Worm (Caenorhabditis elegans) whole organism, L2 larva: ENCODE data around the gene glrx-5.

Experiments
- C34F6.9 ChIP-seq: fragments of 150-350 bp; optimal IDR thresholded peaks from 2 replicates; lab custom pipeline; 2014; ENCODE audit warnings: missing biosample characterization, missing genetic modification characterization
- F13H6.1 ChIP-seq: sonication (generic microtip); optimal IDR thresholded peaks from 2 replicates; lab custom pipeline; 2016; ENCODE audit warnings: missing genetic modification characterization, missing compliant biosample characterization
- ZK546.5 ChIP-seq: sonication (generic microtip); optimal IDR thresholded peaks from 2 replicates; lab custom pipeline; 2017; ENCODE audit warnings: missing biosample characterization, missing genetic modification characterization
- alr-1 ChIP-seq: fragments of 150-350 bp; optimal IDR thresholded peaks from 2 replicates; lab custom pipeline; 2014; ENCODE audit warnings: missing biosample characterization, missing genetic modification characterization
- aly-2 ChIP-seq: fragments of 150-350 bp; optimal IDR thresholded peaks from 2 replicates; lab custom pipeline; 2014; ENCODE audit warnings: missing biosample characterization, missing genetic modification characterization
- ama-1 ChIP-seq: fragments of 150-350 bp; optimal IDR thresholded peaks from 2 replicates; lab custom pipeline; 2018; ENCODE audit warnings: inconsistent platforms
- blmp-1 ChIP-seq: sonication (generic microtip); optimal IDR thresholded peaks from 2 replicates; lab custom pipeline; 2017; ENCODE audit warnings: missing genetic modification characterization, mild to moderate bottlenecking, missing compliant biosample characterization, antibody characterized with exemption, moderate library complexity; ENCODE audit not compliant: insufficient read depth
- ceh-16 ChIP-seq: fragments of 150-350 bp; optimal IDR thresholded peaks from 2 replicates; lab custom pipeline; 2014; ENCODE audit warnings: missing biosample characterization, missing genetic modification characterization
- crh-2 ChIP-seq: sonication (generic microtip); optimal IDR thresholded peaks from 2 replicates; lab custom pipeline; 2017; ENCODE audit warnings: missing biosample characterization, missing genetic modification characterization
- egl-27 ChIP-seq: sonication (generic microtip); optimal IDR thresholded peaks from 3 replicates; lab custom pipeline; 2017; ENCODE audit warnings: missing biosample characterization, missing genetic modification reagents, missing genetic modification characterization
- elt-1 ChIP-seq: fragments of 150-350 bp; optimal IDR thresholded peaks from 2 replicates; lab custom pipeline; 2014; ENCODE audit warnings: missing biosample characterization, missing genetic modification characterization
- fos-1 ChIP-seq: fragments of 150-350 bp; optimal IDR thresholded peaks from 2 replicates; lab custom pipeline; 2014; ENCODE audit warnings: missing biosample characterization, missing genetic modification characterization
- gmeb-1 ChIP-seq: fragments of 150-350 bp; optimal IDR thresholded peaks from 2 replicates; lab custom pipeline; 2014; ENCODE audit warnings: missing biosample characterization, missing genetic modification characterization
- lin-11 ChIP-seq: fragments of 150-350 bp; sonication (generic microtip); optimal IDR thresholded peaks from 2 replicates; lab custom pipeline; 2014; ENCODE audit warnings: missing biosample characterization, missing genetic modification characterization, inconsistent platforms, mixed read lengths
- lin-13 ChIP-seq: fragments of 150-350 bp; optimal IDR thresholded peaks from 2 replicates; lab custom pipeline; 2014; ENCODE audit warnings: missing biosample characterization, missing genetic modification reagents, missing genetic modification characterization
- lin-39 ChIP-seq: fragments of 150-350 bp; optimal IDR thresholded peaks from 2 replicates; lab custom pipeline; 2014; ENCODE audit warnings: missing biosample characterization, missing genetic modification reagents, missing genetic modification characterization
- lsy-2 ChIP-seq, 2 experiments: fragments of 150-350 bp in 1 of 2; sonication (generic microtip) in 1 of 2; optimal IDR thresholded peaks; 2 replicates each; lab custom pipeline; 2014 to 2017; ENCODE audit warnings: missing biosample characterization in 2 of 2, missing genetic modification characterization in 2 of 2
- mab-5 ChIP-seq: fragments of 150-350 bp; optimal IDR thresholded peaks from 2 replicates; lab custom pipeline; 2014; ENCODE audit warnings: missing biosample characterization, missing genetic modification characterization
- mbf-1 ChIP-seq: sonication (generic microtip); optimal IDR thresholded peaks from 2 replicates; lab custom pipeline; 2017; ENCODE audit warnings: missing biosample characterization, missing genetic modification characterization
- nhr-10 ChIP-seq: sonication (generic microtip); optimal IDR thresholded peaks from 2 replicates; lab custom pipeline; 2017; ENCODE audit warnings: missing biosample characterization, missing genetic modification characterization
- nhr-12 ChIP-seq: fragments of 150-350 bp; optimal IDR thresholded peaks from 2 replicates; lab custom pipeline; 2014; ENCODE audit warnings: missing biosample characterization, missing genetic modification characterization
- nhr-129 ChIP-seq: fragments of 150-350 bp; optimal IDR thresholded peaks from 2 replicates; lab custom pipeline; 2014; ENCODE audit warnings: missing biosample characterization, missing genetic modification characterization
- nhr-237 ChIP-seq: fragments of 150-350 bp; optimal IDR thresholded peaks from 2 replicates; lab custom pipeline; 2014; ENCODE audit warnings: missing biosample characterization, missing genetic modification characterization
- nhr-25 ChIP-seq: fragments of 150-350 bp; sonication (generic microtip); optimal IDR thresholded peaks from 3 replicates; lab custom pipeline; 2014; ENCODE audit warnings: missing biosample characterization, missing genetic modification characterization
- nhr-6 ChIP-seq: fragments of 150-350 bp; optimal IDR thresholded peaks from 2 replicates; lab custom pipeline; 2014; ENCODE audit warnings: missing biosample characterization, missing genetic modification characterization
- nhr-77 ChIP-seq: fragments of 150-350 bp; optimal IDR thresholded peaks from 2 replicates; lab custom pipeline; 2014; ENCODE audit warnings: missing biosample characterization, missing genetic modification characterization
- sem-4 ChIP-seq: fragments of 150-350 bp; optimal IDR thresholded peaks from 2 replicates; lab custom pipeline; 2014; ENCODE audit warnings: missing biosample characterization, missing genetic modification reagents, missing genetic modification characterization
- skn-1 ChIP-seq: sonication (generic microtip); optimal IDR thresholded peaks from 2 replicates; lab custom pipeline; 2017; ENCODE audit warnings: missing biosample characterization, missing genetic modification characterization
- sma-3 ChIP-seq: sonication (generic microtip); optimal IDR thresholded peaks from 2 replicates; lab custom pipeline; 2016; ENCODE audit warnings: missing genetic modification reagents, missing genetic modification characterization, missing compliant biosample characterization
- sma-9 ChIP-seq, 2 experiments: fragments of 150-350 bp in 1 of 2; sonication (generic microtip) in 1 of 2; optimal IDR thresholded peaks; 2 replicates each; lab custom pipeline; 2014 to 2016; ENCODE audit warnings: missing genetic modification characterization in 2 of 2, mild to moderate bottlenecking in 1 of 2, missing biosample characterization in 1 of 2, missing compliant biosample characterization in 1 of 2, missing genetic modification reagents in 1 of 2, moderate library complexity in 1 of 2
- snpc-4 ChIP-seq: fragments of 150-350 bp; optimal IDR thresholded peaks from 2 replicates; lab custom pipeline; 2014; ENCODE audit warnings: missing biosample characterization, missing genetic modification characterization
- unc-39 ChIP-seq: fragments of 150-350 bp; optimal IDR thresholded peaks from 2 replicates; lab custom pipeline; 2014; ENCODE audit warnings: missing biosample characterization, missing genetic modification characterization
- unc-55 ChIP-seq: fragments of 150-350 bp; sonication (generic microtip); optimal IDR thresholded peaks from 3 replicates; lab custom pipeline; 2014; ENCODE audit warnings: missing biosample characterization, missing genetic modification reagents, missing genetic modification characterization
- unc-62 ChIP-seq: fragments of 150-350 bp; optimal IDR thresholded peaks from 2 replicates; lab custom pipeline; 2014; ENCODE audit warnings: missing biosample characterization, missing genetic modification reagents, missing genetic modification characterization

The glrx-5 gene

DNA sequence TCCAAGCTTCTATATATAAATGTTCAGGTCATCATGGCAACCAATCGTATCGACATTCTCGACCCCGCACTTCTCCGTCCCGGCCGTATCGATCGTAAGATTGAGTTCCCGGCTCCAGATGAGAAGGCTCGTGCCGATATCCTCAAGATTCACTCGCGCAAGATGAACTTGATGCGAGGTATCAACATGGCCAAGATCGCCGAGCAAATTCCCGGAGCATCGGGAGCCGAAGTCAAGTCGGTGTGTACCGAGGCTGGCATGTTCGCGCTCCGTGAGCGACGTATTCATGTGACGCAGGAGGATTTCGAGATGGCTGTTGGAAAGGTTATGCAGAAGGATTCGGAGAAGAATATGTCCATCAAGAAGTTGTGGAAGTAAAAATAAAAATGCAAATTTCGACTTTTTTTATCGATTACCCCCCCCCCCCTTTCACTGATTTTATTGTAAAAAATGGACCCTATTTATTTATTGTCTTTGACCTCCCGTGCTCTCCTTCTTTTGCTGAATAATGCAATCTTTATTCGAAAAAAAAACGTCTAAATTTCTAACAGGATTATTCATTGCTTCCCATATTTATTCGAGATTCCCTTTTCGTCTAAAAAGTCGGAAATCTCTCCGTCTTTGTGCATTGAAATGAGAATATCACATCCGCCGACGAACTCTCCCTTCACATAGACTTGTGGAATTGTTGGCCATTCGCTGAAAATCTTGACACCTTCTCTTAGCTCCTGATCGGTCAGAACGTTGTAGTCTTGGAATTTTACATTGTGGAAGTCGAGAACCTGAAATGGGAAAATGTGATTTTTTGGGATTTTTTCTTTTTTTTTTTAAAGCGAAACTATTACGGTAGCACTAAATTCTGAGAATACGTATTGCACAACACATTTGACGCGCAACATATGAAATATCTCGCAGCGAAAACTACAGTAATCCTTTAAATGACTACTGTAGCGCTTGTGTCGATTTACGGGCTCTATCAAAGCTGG, 1.3 kb downstream of the glrx-5 start:
- no peak for TF ChIP-seq gmeb-1 (tag; lab: Kevin White, UChicago)
- no peak for TF ChIP-seq ZK546.5

DNA sequence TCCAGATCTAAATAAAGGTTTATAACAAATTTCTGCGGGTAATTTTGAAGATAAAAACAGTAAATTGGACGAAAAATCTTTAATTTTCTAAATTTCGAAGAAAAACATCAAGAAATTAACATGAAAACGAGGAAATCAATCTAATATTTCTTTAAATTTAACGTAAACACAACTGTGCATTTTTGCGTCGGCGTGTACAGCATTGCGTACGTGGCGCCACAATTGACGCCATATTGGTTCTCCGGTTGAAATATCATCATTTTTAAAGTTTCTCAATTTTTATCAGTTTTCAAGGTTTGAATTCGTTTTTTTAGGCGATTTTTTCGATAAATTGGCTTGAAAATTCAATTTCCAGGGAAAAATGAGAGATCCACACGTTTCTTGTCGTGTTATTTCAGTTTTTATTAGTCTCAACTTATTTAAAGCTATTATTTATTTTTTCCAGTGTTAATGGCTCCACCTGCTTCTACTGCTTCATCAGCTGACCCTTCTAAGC, 3.6 kb downstream of the glrx-5 start, which contains the start of gene rpt-6:
rpt-6 (plus strand) TSS at position 446 of the 496 bp plus-strand sequence.
- TF ChIP-seq F13H6.1 (peak; percentile 60), nhr-237 (tag; lab: Kevin White, UChicago) (no peak), gmeb-1 (tag; lab: Kevin White, UChicago) (peak; percentile 70), C34F6.9 (tag; lab: Kevin White, UChicago) (peak; percentile 51), nhr-25 (tag; lab: Kevin White, UChicago) (peak; percentile 8), ama-1 (peak; percentile 49), aly-2 (tag; lab: Kevin White, UChicago) (no peak), lsy-2 (tag; optimal IDR thresholded peaks at IDR 0.05; lab: Kevin White, UChicago) (peak; percentile 59 to 77), fos-1 (tag; lab: Kevin White, UChicago) (no peak), egl-27 (tag; lab: Kevin White, UChicago) (no peak), sma-9 (GFP tag; optimal IDR thresholded peaks at IDR 0.05; lab: Kevin White, UChicago) (peak; percentile 67), sma-9 (tag; optimal IDR thresholded peaks at IDR 0.05; lab: Kevin White, UChicago) (no peak), nhr-12 (tag; lab: Kevin White, UChicago) (no peak), nhr-129 (tag; lab: Kevin White, UChicago) (peak; percentile 66), crh-2 (peak; percentile 22), skn-1 (tag; lab: Kevin White, UChicago) (peak; percentile 81), alr-1 (no peak), mab-5 (tag; lab: Kevin White, UChicago) (peak; percentile 54), snpc-4 (tag; lab: Kevin White, UChicago) (peak; percentile 35), unc-55 (peak; percentile 75), nhr-6 (peak; percentile 17), elt-1 (no peak), lin-13 (GFP tag; lab: Kevin White, UChicago) (peak; percentile 75), sma-3 (GFP tag; lab: Kevin White, UChicago) (peak; percentile 53)

DNA sequence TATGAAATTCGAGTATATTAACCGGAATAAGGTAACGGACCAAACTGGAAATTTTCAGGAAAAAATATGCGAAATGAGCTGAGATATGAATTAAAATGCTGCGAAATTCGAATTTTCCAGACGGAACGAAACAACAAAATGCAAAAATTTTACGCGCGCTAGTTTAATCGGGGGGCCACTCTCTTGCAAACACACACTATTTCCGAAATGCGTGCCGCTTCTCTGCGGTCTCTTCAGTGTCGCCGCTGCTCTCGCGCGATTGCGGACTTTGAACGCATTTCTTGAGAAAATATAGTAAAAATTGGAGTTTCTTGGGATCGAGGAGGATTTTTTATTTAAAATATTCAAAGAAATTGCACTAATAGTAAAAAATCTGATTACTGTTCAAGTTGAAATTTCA, 4.2 kb downstream of the glrx-5 start:
- no peak for TF ChIP-seq nhr-77 (tag; lab: Kevin White, UChicago)
- no peak for TF ChIP-seq sma-9 (GFP tag; optimal IDR thresholded peaks at IDR 0.05; lab: Kevin White, UChicago)
- no peak for TF ChIP-seq sma-9 (tag; optimal IDR thresholded peaks at IDR 0.05; lab: Kevin White, UChicago)
- peak; percentile 3 for TF ChIP-seq gmeb-1 (tag; lab: Kevin White, UChicago)
- peak; percentile 68 for TF ChIP-seq unc-55
- TF ChIP-seq lin-39 (tag; lab: Kevin White, UChicago): no peak
- no peak for TF ChIP-seq unc-62 (GFP tag; lab: Kevin White, UChicago)
- TF ChIP-seq lin-11: peak; percentile 75
- TF ChIP-seq blmp-1 (tag; lab: Kevin White, UChicago): no peak
- peak; percentile 56 for TF ChIP-seq sem-4 (tag; lab: Kevin White, UChicago)
- TF ChIP-seq nhr-10: no peak
- no peak for TF ChIP-seq unc-39 (tag; lab: Kevin White, UChicago)
- TF ChIP-seq nhr-129 (tag; lab: Kevin White, UChicago): peak; percentile 2
- TF ChIP-seq ceh-16: no peak
- no peak for TF ChIP-seq F13H6.1
- peak; percentile 15 for TF ChIP-seq mbf-1 (tag; lab: Kevin White, UChicago)
